Fruit fly (Drosophila melanogaster): ENCODE data around the gene lz.
A peak's percentile ranks its signal among the peaks of the same experiment; 100 is the strongest.

The lz gene

DNA sequence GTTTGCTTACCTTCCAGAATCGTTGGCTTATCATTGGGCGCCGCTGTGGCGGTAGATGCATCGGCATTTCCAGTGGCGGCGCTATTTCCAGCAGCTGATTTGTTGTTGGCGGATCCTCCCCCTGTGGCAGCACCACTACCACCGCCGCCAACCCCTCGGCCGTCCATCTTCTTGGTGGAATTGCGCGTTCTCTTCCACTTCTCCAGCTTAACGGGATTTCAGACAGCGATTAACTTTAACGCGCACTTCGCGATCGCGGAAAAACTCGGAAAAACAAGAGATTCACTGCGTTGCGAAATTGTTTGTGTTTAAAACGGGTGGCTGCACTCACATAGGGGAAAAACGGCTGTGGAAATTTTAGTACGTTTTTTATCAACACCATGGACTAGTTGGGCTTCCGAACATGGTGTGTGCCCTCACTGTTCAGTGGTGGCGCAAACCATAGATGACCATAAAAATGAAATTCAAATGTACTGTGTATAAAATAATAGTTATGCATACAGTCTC is 1.6 kb upstream of the lz start, which contains the start of gene c11.1 (continued):
- TF ChIP-seq BEAF-32 (GFP tag; optimal IDR thresholded peaks at IDR 0.05): peak; percentile 52
- TF ChIP-seq nerfin-2 (GFP tag; IDR thresholded peaks at IDR 0.05; ENCODE audit: partially characterized antibody): no peak
- TF ChIP-seq br (optimal IDR thresholded peaks at IDR 0.05): no peak
- TF ChIP-seq Tbp (GFP tag; optimal IDR thresholded peaks at IDR 0.05): no peak
- no peak for TF ChIP-seq lmd (GFP tag; IDR thresholded peaks at IDR 0.05)
- no peak for TF ChIP-seq ken (GFP tag; IDR thresholded peaks at IDR 0.05)
- peak; percentile 87 for TF ChIP-seq pita (GFP tag; optimal IDR thresholded peaks at IDR 0.05)
- TF ChIP-seq CG1529 (GFP tag; optimal IDR thresholded peaks at IDR 0.05): no peak
- no peak for TF ChIP-seq CG9876 (GFP tag; optimal IDR thresholded peaks at IDR 0.05)
- TF ChIP-seq CG3065 (GFP tag; optimal IDR thresholded peaks at IDR 0.05): no peak
- peak; percentile 41 for TF ChIP-seq Dek (tag; optimal IDR thresholded peaks at IDR 0.05)
- TF ChIP-seq Sin3A (optimal IDR thresholded peaks at IDR 0.05): peak; percentile 45
- TF ChIP-seq ssp (GFP tag; IDR thresholded peaks at IDR 0.05): 0 out of 2 replicates have a peak, but pooled peaks have one; percentile 18
- peak; percentile 42; the same call in 1 of the 3 replicates for TF ChIP-seq CG11560 (tag; IDR thresholded peaks at IDR 0.05)
- TF ChIP-seq CG13287 (GFP tag; IDR thresholded peaks at IDR 0.05; ENCODE audit: partially characterized antibody): peak; percentile 47; the same call in 1 of the 2 replicates
- no peak for TF ChIP-seq fd102C (GFP tag; optimal IDR thresholded peaks at IDR 0.05)
- TF ChIP-seq Asciz (GFP tag; optimal IDR thresholded peaks at IDR 0.05): no peak
- peak; percentile 18 for TF ChIP-seq CG2712 (tag; optimal IDR thresholded peaks at IDR 0.05)
- TF ChIP-seq sens (GFP tag): peak; percentile 68
- no peak for TF ChIP-seq az2 (GFP tag; optimal IDR thresholded peaks at IDR 0.05)
- no peak for TF ChIP-seq Sox100B (GFP tag; optimal IDR thresholded peaks at IDR 0.05)
- no peak for TF ChIP-seq ab (GFP tag; optimal IDR thresholded peaks at IDR 0.05)
- TF ChIP-seq CG3847 (GFP tag; IDR thresholded peaks at IDR 0.05): peak; percentile 47; the same call in 1 of the 2 replicates
- TF ChIP-seq Lhr (GFP tag; optimal IDR thresholded peaks at IDR 0.05): peak; percentile 75
- TF ChIP-seq CG6813 (GFP tag; optimal IDR thresholded peaks at IDR 0.05): no peak
- 0 out of 2 replicates have a peak, but pooled peaks have one; percentile 40 for TF ChIP-seq bbx (GFP tag; IDR thresholded peaks at IDR 0.05; ENCODE audit: partially characterized antibody)
- TF ChIP-seq klu (GFP tag; IDR thresholded peaks at IDR 0.05): no peak
- no peak for TF ChIP-seq CG18476 (GFP tag; optimal IDR thresholded peaks at IDR 0.05)
- peak; percentile 24 for TF ChIP-seq CoRest (tag; optimal IDR thresholded peaks at IDR 0.05)
- peak; percentile 49 for TF ChIP-seq HmgD (GFP tag; optimal IDR thresholded peaks at IDR 0.05)
- no peak for TF ChIP-seq CG6689 (GFP tag; IDR thresholded peaks at IDR 0.05)
- TF ChIP-seq CG4424 (GFP tag; optimal IDR thresholded peaks at IDR 0.05): no peak
- TF ChIP-seq HLH4C (GFP tag; IDR thresholded peaks at IDR 0.05; ENCODE audit: partially characterized antibody): peak; percentile 43; the same call in 1 of the 3 replicates
- no peak for TF ChIP-seq zfh2 (GFP tag; optimal IDR thresholded peaks at IDR 0.05)
- TF ChIP-seq CG17802 (tag; optimal IDR thresholded peaks at IDR 0.05): no peak
- TF ChIP-seq trem (tag; optimal IDR thresholded peaks at IDR 0.05): peak; percentile 50
- peak; percentile 58 for TF ChIP-seq HmgZ (tag; optimal IDR thresholded peaks at IDR 0.05)
- TF ChIP-seq usp (GFP tag; optimal IDR thresholded peaks at IDR 0.05): no peak
- peak; percentile 66 for TF ChIP-seq MBD-R2 (GFP tag; IDR thresholded peaks at IDR 0.05)
- no peak for TF ChIP-seq Lpt (GFP tag; optimal IDR thresholded peaks at IDR 0.05)
- TF ChIP-seq MESR4 (GFP tag; optimal IDR thresholded peaks at IDR 0.05): peak; percentile 73
- no peak for TF ChIP-seq CG2875 (GFP tag; optimal IDR thresholded peaks at IDR 0.05)
- no peak for TF ChIP-seq CG7963 (GFP tag; IDR thresholded peaks at IDR 0.05; ENCODE audit: partially characterized antibody)
- peak; percentile 24 for TF ChIP-seq CG2116 (GFP tag; optimal IDR thresholded peaks at IDR 0.05)
- TF ChIP-seq CG10366 (GFP tag; IDR thresholded peaks at IDR 0.05): no peak
- TF ChIP-seq Dad (GFP tag; optimal IDR thresholded peaks at IDR 0.05): no peak
- no peak for TF ChIP-seq dmrt99B (tag; optimal IDR thresholded peaks at IDR 0.05)
- no peak for TF ChIP-seq sc (optimal IDR thresholded peaks at IDR 0.05)
- no peak for TF ChIP-seq sc (GFP tag; optimal IDR thresholded peaks at IDR 0.05)
- peak; percentile 38; the same call in 1 of the 2 replicates for TF ChIP-seq Rfx (GFP tag; IDR thresholded peaks at IDR 0.05)
- TF ChIP-seq Pdp1 (GFP tag; optimal IDR thresholded peaks at IDR 0.05): peak in 1 of 2 experiments; percentile 56

Measured in whole organism, embryonic.